Fruit fly (Drosophila melanogaster) whole organism, embryonic: Measurements from ENCODE around the gene CG13131.

Source experiments
- Antp ChIP-seq: fragments of 200-800 bp; sonication (Bioruptor generic); optimal IDR thresholded peaks from 3 replicates; lab custom pipeline; 2016; ENCODE audit warnings: missing biosample characterization, missing genetic modification characterization
- CG10431 ChIP-seq: fragments of 200-800 bp; sonication (Bioruptor generic); optimal IDR thresholded peaks from 3 replicates; lab custom pipeline; 2018; ENCODE audit warnings: missing biosample characterization, mild to moderate bottlenecking, missing genetic modification characterization
- CG10543 ChIP-seq: fragments of 200-800 bp; sonication (Bioruptor generic); optimal IDR thresholded peaks from 3 replicates; lab custom pipeline; 2017; ENCODE audit warnings: missing biosample characterization, mild to moderate bottlenecking, missing genetic modification characterization, moderate library complexity
- CG12104 ChIP-seq: fragments of 200-800 bp; sonication (Bioruptor generic); optimal IDR thresholded peaks from 3 replicates; lab custom pipeline; 2016; ENCODE audit warnings: missing biosample characterization, missing genetic modification characterization
- CG14441 ChIP-seq: fragments of 200-800 bp; sonication (Bioruptor generic); IDR thresholded peaks from 2 replicates; pipeline ENCODE4 v1.3.6; 2022; ENCODE audit warnings: missing biosample characterization, missing genetic modification characterization
- CG14667 ChIP-seq: fragments of 200-800 bp; sonication (Bioruptor generic); IDR thresholded peaks from 2 replicates; pipeline ENCODE4 v1.3.6; 2022; ENCODE audit warnings: missing biosample characterization, missing genetic modification characterization
- CG15514 ChIP-seq: fragments of 200-800 bp; sonication (Bioruptor generic); optimal IDR thresholded peaks from 3 replicates; lab custom pipeline; 2017; ENCODE audit warnings: missing biosample characterization, missing genetic modification characterization, mild to moderate bottlenecking, moderate library complexity, missing genetic modification reagents
- CG17612 ChIP-seq: fragments of 200-800 bp; sonication (Bioruptor generic); IDR thresholded peaks from 2 replicates; pipeline ENCODE4 v1.3.6; 2022; ENCODE audit warnings: missing biosample characterization, missing genetic modification characterization
- CG17829 ChIP-seq: fragments of 200-800 bp; optimal IDR thresholded peaks from 2 replicates; lab custom pipeline; 2019; ENCODE audit warnings: missing biosample characterization, mild to moderate bottlenecking, missing genetic modification characterization, moderate library complexity
- CG1792 ChIP-seq: fragments of 200-800 bp; sonication (Bioruptor generic); optimal IDR thresholded peaks from 2 replicates; lab custom pipeline; 2016; ENCODE audit warnings: missing biosample characterization, missing genetic modification characterization
- CG1832 ChIP-seq: fragments of 200-800 bp; sonication (Bioruptor generic); optimal IDR thresholded peaks from 2 replicates; lab custom pipeline; 2017; ENCODE audit warnings: missing biosample characterization, mild to moderate bottlenecking, missing genetic modification characterization, inconsistent platforms
- CG2116 ChIP-seq: fragments of 200-800 bp; sonication (Bioruptor generic); optimal IDR thresholded peaks from 3 replicates; lab custom pipeline; 2018; ENCODE audit warnings: missing biosample characterization, mild to moderate bottlenecking, missing genetic modification characterization
- CG2199 ChIP-seq: fragments of 200-800 bp; sonication (Bioruptor generic); IDR thresholded peaks from 3 replicates; pipeline ENCODE4 v1.3.6; 2022; ENCODE audit warnings: missing biosample characterization, missing genetic modification characterization
- CG2678 ChIP-seq: fragments of 200-800 bp; sonication (Bioruptor generic); optimal IDR thresholded peaks from 3 replicates; lab custom pipeline; 2019; ENCODE audit warnings: missing biosample characterization, mild to moderate bottlenecking, missing genetic modification characterization, moderate library complexity
- CG31224 ChIP-seq: fragments of 200-800 bp; sonication (Bioruptor generic); IDR thresholded peaks from 2 replicates; pipeline ENCODE4 v1.3.6; 2022; ENCODE audit warnings: missing biosample characterization, missing genetic modification characterization
- CG4424 ChIP-seq: fragments of 200-800 bp; sonication (Bioruptor generic); optimal IDR thresholded peaks from 3 replicates; lab custom pipeline; 2016; ENCODE audit warnings: missing biosample characterization, missing genetic modification characterization
- CG5953 ChIP-seq: fragments of 200-800 bp; sonication (Bioruptor generic); IDR thresholded peaks from 2 replicates; pipeline ENCODE4 v1.3.6; 2022; ENCODE audit warnings: missing biosample characterization, missing genetic modification characterization
- CG8290 ChIP-seq, 3 experiments: fragments of 200-800 bp; sonication (Bioruptor generic); optimal IDR thresholded peaks; 2 replicates each; lab custom pipeline; 2016 to 2019; ENCODE audit warnings: missing biosample characterization in 3 of 3, missing genetic modification characterization in 3 of 3, mild to moderate bottlenecking in 2 of 3, moderate library complexity in 1 of 3
- CG8388 ChIP-seq: fragments of 200-800 bp; sonication (Bioruptor generic); optimal IDR thresholded peaks from 2 replicates; lab custom pipeline; 2019; ENCODE audit warnings: missing biosample characterization, mild to moderate bottlenecking, missing genetic modification characterization, moderate library complexity
- CG8924 ChIP-seq: fragments of 200-800 bp; optimal IDR thresholded peaks from 3 replicates; lab custom pipeline; 2019; ENCODE audit warnings: missing biosample characterization, mild to moderate bottlenecking, missing genetic modification characterization, moderate library complexity
- Camta ChIP-seq: fragments of 200-800 bp; sonication (Bioruptor generic); optimal IDR thresholded peaks from 2 replicates; lab custom pipeline; 2016; ENCODE audit warnings: missing biosample characterization, missing genetic modification characterization
- Dad ChIP-seq: fragments of 200-800 bp; sonication (Bioruptor generic); optimal IDR thresholded peaks from 3 replicates; lab custom pipeline; 2016; ENCODE audit warnings: missing biosample characterization, missing genetic modification characterization
- Fer2 ChIP-seq: fragments of 200-800 bp; sonication (Bioruptor generic); optimal IDR thresholded peaks from 2 replicates; lab custom pipeline; 2018; ENCODE audit warnings: missing biosample characterization, mild to moderate bottlenecking, missing genetic modification characterization, moderate library complexity
- Hr78 ChIP-seq, 2 experiments: fragments of 200-800 bp in 1 of 2; fragments of >200 bp in 1 of 2; sonication (Bioruptor generic) in 1 of 2; optimal IDR thresholded peaks; 2 replicates each; lab custom pipeline; 2017 to 2019; ENCODE audit warnings: missing biosample characterization in 2 of 2, missing genetic modification characterization in 2 of 2, mild to moderate bottlenecking in 1 of 2, moderate library complexity in 1 of 2
- MESR4 ChIP-seq: fragments of 200-800 bp; sonication (Bioruptor generic); optimal IDR thresholded peaks from 2 replicates; lab custom pipeline; 2018; ENCODE audit warnings: missing biosample characterization, mild to moderate bottlenecking, missing genetic modification characterization, moderate library complexity
- Mrtf ChIP-seq: fragments of 200-800 bp; sonication (Bioruptor generic); IDR thresholded peaks from 3 replicates; pipeline ENCODE4 v1.3.6; 2022; ENCODE audit warnings: missing biosample characterization, missing genetic modification characterization
- NFAT ChIP-seq: fragments of 200-800 bp; sonication (Bioruptor generic); IDR thresholded peaks from 2 replicates; pipeline ENCODE4 v1.3.6; 2022; ENCODE audit warnings: missing biosample characterization, missing genetic modification characterization
- Ravus ChIP-seq: fragments of 200-800 bp; sonication (Bioruptor generic); IDR thresholded peaks from 2 replicates; pipeline ENCODE4 v1.3.6; 2022; ENCODE audit warnings: missing biosample characterization, missing genetic modification characterization
- Side ChIP-seq: fragments of 200-800 bp; sonication (Bioruptor generic); optimal IDR thresholded peaks from 2 replicates; lab custom pipeline; 2016; ENCODE audit warnings: missing biosample characterization, missing genetic modification characterization
- Sin3A ChIP-seq: fragments of >200 bp; optimal IDR thresholded peaks from 2 replicates; lab custom pipeline; 2018
- Six4 ChIP-seq: fragments of 200-800 bp; sonication (Bioruptor generic); optimal IDR thresholded peaks from 2 replicates; lab custom pipeline; 2016; ENCODE audit warnings: missing biosample characterization, missing genetic modification characterization
- Sry-β ChIP-seq: fragments of 200-800 bp; sonication (Bioruptor generic); optimal IDR thresholded peaks from 2 replicates; lab custom pipeline; 2018; ENCODE audit warnings: missing biosample characterization, mild to moderate bottlenecking, missing genetic modification characterization, moderate library complexity
- ab ChIP-seq: fragments of 200-800 bp; sonication (Bioruptor generic); optimal IDR thresholded peaks from 2 replicates; lab custom pipeline; 2016; ENCODE audit warnings: missing biosample characterization, missing genetic modification characterization
- al ChIP-seq: fragments of 200-800 bp; sonication (Bioruptor generic); IDR thresholded peaks from 2 replicates; pipeline ENCODE4 v1.3.6; 2022; ENCODE audit warnings: missing biosample characterization, missing genetic modification characterization
- aop ChIP-seq: fragments of 200-800 bp; sonication (Bioruptor generic); IDR thresholded peaks from 2 replicates; pipeline ENCODE4 v1.3.6; 2022; ENCODE audit warnings: missing biosample characterization, missing genetic modification characterization
- ato ChIP-seq: fragments of 200-800 bp; sonication (Bioruptor generic); IDR thresholded peaks from 2 replicates; pipeline ENCODE4 v1.3.6; 2022; ENCODE audit warnings: missing biosample characterization, missing genetic modification characterization; ENCODE audit not compliant: partially characterized antibody
- bigmax ChIP-seq: fragments of 200-800 bp; sonication (Bioruptor generic); optimal IDR thresholded peaks from 2 replicates; lab custom pipeline; 2018; ENCODE audit warnings: missing biosample characterization, mild to moderate bottlenecking, missing genetic modification characterization
- dimm ChIP-seq: fragments of 200-800 bp; sonication (Bioruptor generic); IDR thresholded peaks from 2 replicates; pipeline ENCODE4 v1.3.6; 2022; ENCODE audit warnings: missing biosample characterization, missing genetic modification characterization
- dmrt11E ChIP-seq: fragments of 200-800 bp; sonication (Bioruptor generic); optimal IDR thresholded peaks from 3 replicates; lab custom pipeline; 2018; ENCODE audit warnings: missing biosample characterization, mild to moderate bottlenecking, missing genetic modification characterization, moderate library complexity
- en ChIP-seq: fragments of 200-800 bp; sonication (Bioruptor generic); optimal IDR thresholded peaks from 2 replicates; lab custom pipeline; 2016; ENCODE audit warnings: missing biosample characterization, missing genetic modification characterization
- fu2 ChIP-seq: fragments of 200-800 bp; sonication (Bioruptor generic); optimal IDR thresholded peaks from 2 replicates; lab custom pipeline; 2016; ENCODE audit warnings: missing biosample characterization, missing genetic modification characterization
- ham ChIP-seq: fragments of 200-800 bp; sonication (Bioruptor generic); IDR thresholded peaks from 2 replicates; pipeline ENCODE4 v1.3.6; 2022; ENCODE audit warnings: missing biosample characterization, missing genetic modification characterization
- kah ChIP-seq: fragments of 200-800 bp; sonication (Bioruptor generic); optimal IDR thresholded peaks from 2 replicates; lab custom pipeline; 2018; ENCODE audit warnings: missing biosample characterization, mild to moderate bottlenecking, missing genetic modification characterization
- kay ChIP-seq: fragments of 200-800 bp; sonication (Bioruptor generic); optimal IDR thresholded peaks from 2 replicates; lab custom pipeline; 2016; ENCODE audit warnings: missing biosample characterization, missing genetic modification characterization
- lab ChIP-seq: fragments of 200-800 bp; sonication (Bioruptor generic); optimal IDR thresholded peaks from 3 replicates; lab custom pipeline; 2017; ENCODE audit warnings: missing biosample characterization, missing genetic modification characterization, mild to moderate bottlenecking, moderate library complexity, missing genetic modification reagents
- mld ChIP-seq: fragments of 200-800 bp; sonication (Bioruptor generic); IDR thresholded peaks from 3 replicates; pipeline ENCODE4 v1.3.6; 2022; ENCODE audit warnings: missing biosample characterization, missing genetic modification characterization; ENCODE audit not compliant: partially characterized antibody
- onecut ChIP-seq: fragments of 200-800 bp; sonication (Bioruptor generic); IDR thresholded peaks from 2 replicates; pipeline ENCODE4 v1.3.6; 2022; ENCODE audit warnings: missing biosample characterization, missing genetic modification characterization
- salm ChIP-seq: fragments of 200-800 bp; sonication (Bioruptor generic); optimal IDR thresholded peaks from 2 replicates; lab custom pipeline; 2018; ENCODE audit warnings: missing biosample characterization, mild to moderate bottlenecking, missing genetic modification characterization
- sna ChIP-seq: fragments of 200-800 bp; sonication (Bioruptor generic); IDR thresholded peaks from 2 replicates; pipeline ENCODE4 v1.3.6; 2022; ENCODE audit warnings: missing biosample characterization, missing genetic modification characterization; ENCODE audit not compliant: partially characterized antibody

Gene CG13131

dm6 chr2L:9966983-9967737 lies 50.1 kb downstream of the CG13131 start, which contains the start of the genes Dref and RpL13 (continued):
- TF ChIP-seq CG14441 = peak; percentile 43
- TF ChIP-seq Ravus = no peak
- TF ChIP-seq CG1832 = no peak
- TF ChIP-seq NFAT (GFP tag; lab: Robert Waterston, UW) = peak; percentile 82
- peak; percentile 85 for TF ChIP-seq CG8924 (tag; lab: Kevin White, UChicago)
- TF ChIP-seq dmrt11E (tag; lab: Kevin White, UChicago) = peak; percentile 70
- TF ChIP-seq CG2678 (tag; lab: Kevin White, UChicago) = peak; percentile 86
- TF ChIP-seq Six4 (GFP tag; lab: Kevin White, UChicago) = peak; percentile 62
- peak; percentile 73 for TF ChIP-seq CG5953 (GFP tag; lab: Robert Waterston, UW)
- peak; percentile 85 for TF ChIP-seq Antp
- peak; percentile 17 for TF ChIP-seq ab (GFP tag; lab: Kevin White, UChicago)
- TF ChIP-seq onecut (GFP tag; lab: Robert Waterston, UW) = peak; percentile 93
- TF ChIP-seq en (GFP tag; lab: Kevin White, UChicago) = peak; percentile 86
- TF ChIP-seq dimm (GFP tag; lab: Robert Waterston, UW) = no peak; the same call in 1 of the 2 replicates
- peak; percentile 85 for TF ChIP-seq Dad (GFP tag; lab: Kevin White, UChicago)
- TF ChIP-seq Mrtf (GFP tag; lab: Robert Waterston, UW) = peak; percentile 52; the same call in 1 of the 3 replicates
- TF ChIP-seq Fer2 (tag; lab: Kevin White, UChicago) = peak; percentile 86
- TF ChIP-seq al (GFP tag; lab: Robert Waterston, UW) = peak; percentile 68
- TF ChIP-seq CG17829 (tag; lab: Kevin White, UChicago) = peak; percentile 86
- no peak for TF ChIP-seq mld (GFP tag; lab: Robert Waterston, UW)
- TF ChIP-seq aop (GFP tag; lab: Robert Waterston, UW) = no peak
- peak; percentile 84 for TF ChIP-seq salm (tag; lab: Kevin White, UChicago)
- peak; percentile 36 for TF ChIP-seq kay (GFP tag; lab: Kevin White, UChicago)
- peak; percentile 96 for TF ChIP-seq CG2116 (GFP tag; lab: Kevin White, UChicago)
- peak; percentile 93 for TF ChIP-seq Side (GFP tag; lab: Kevin White, UChicago)
- TF ChIP-seq CG8290 (GFP tag; optimal IDR thresholded peaks at IDR 0.05; lab: Kevin White, UChicago) = peak; percentile 67
- peak; percentile 87 to 92 for TF ChIP-seq CG8290 (tag; optimal IDR thresholded peaks at IDR 0.05; lab: Kevin White, UChicago)
- peak; percentile 68 for TF ChIP-seq CG31224 (GFP tag; lab: Robert Waterston, UW)
- TF ChIP-seq CG12104 (GFP tag; lab: Kevin White, UChicago) = peak; percentile 78
- peak in 1 of 2 experiments; percentile 47 for TF ChIP-seq Hr78 (GFP tag; optimal IDR thresholded peaks at IDR 0.05; lab: Kevin White, UChicago)
- peak; percentile 83 for TF ChIP-seq bigmax (GFP tag; lab: Kevin White, UChicago)
- TF ChIP-seq CG8388 (GFP tag; lab: Kevin White, UChicago) = peak; percentile 76
- TF ChIP-seq lab (GFP tag; lab: Kevin White, UChicago) = peak; percentile 96
- TF ChIP-seq CG2199 (GFP tag; lab: Robert Waterston, UW) = no peak
- peak; percentile 83 for TF ChIP-seq Sin3A (lab: Kevin White, UChicago)
- TF ChIP-seq CG17612 (GFP tag; lab: Robert Waterston, UW) = peak; percentile 73; the same call in 1 of the 2 replicates
- peak; percentile 98 for TF ChIP-seq CG10543 (GFP tag; lab: Kevin White, UChicago)
- TF ChIP-seq CG14667 = peak; percentile 16; the same call in 1 of the 2 replicates
- TF ChIP-seq MESR4 = peak; percentile 98
- TF ChIP-seq Camta (GFP tag; lab: Kevin White, UChicago) = peak; percentile 88
- peak; percentile 75 for TF ChIP-seq CG4424 (GFP tag; lab: Kevin White, UChicago)
- 0 out of 2 replicates have a peak, but pooled peaks have one; percentile 5 for TF ChIP-seq ham (GFP tag; lab: Robert Waterston, UW)
- peak; percentile 70 for TF ChIP-seq CG1792
- TF ChIP-seq CG10431 (GFP tag; lab: Kevin White, UChicago) = peak; percentile 94
- TF ChIP-seq Sry-β (GFP tag; lab: Kevin White, UChicago) = peak; percentile 57
- peak; percentile 93 for TF ChIP-seq CG15514 (GFP tag; lab: Kevin White, UChicago)
- TF ChIP-seq kah (GFP tag; lab: Kevin White, UChicago) = peak; percentile 90
- TF ChIP-seq sna (GFP tag; lab: Robert Waterston, UW) = peak; percentile 86
- TF ChIP-seq fu2 (GFP tag; lab: Kevin White, UChicago) = peak; percentile 86
- no peak for TF ChIP-seq ato (GFP tag; lab: Robert Waterston, UW)
